Worm (Caenorhabditis elegans) whole organism, young adult: ENCODE results near the gene fos-1.

ENCODE experiments used
- B0261.1 ChIP-seq: sonication (generic microtip); optimal IDR thresholded peaks from 2 replicates; lab custom pipeline; 2016; ENCODE audit warnings: mild to moderate bottlenecking, missing genetic modification characterization, moderate library complexity, missing compliant biosample characterization
- F23B12.7 ChIP-seq: sonication (generic microtip); optimal IDR thresholded peaks from 2 replicates; lab custom pipeline; 2017; ENCODE audit warnings: missing genetic modification characterization, mild to moderate bottlenecking, missing compliant biosample characterization, antibody characterized with exemption, moderate library complexity; ENCODE audit not compliant: insufficient read depth
- F37B4.10 ChIP-seq: fragments of 200-800 bp; sonication (Bioruptor generic); IDR thresholded peaks from 2 replicates; pipeline ENCODE4 v1.3.6; 2022; ENCODE audit warnings: missing genetic modification characterization, missing compliant biosample characterization
- F39B2.1 ChIP-seq: fragments of 200-800 bp; sonication (Bioruptor generic); IDR thresholded peaks from 2 replicates; pipeline ENCODE4 v1.3.6; 2022; ENCODE audit warnings: missing genetic modification reagents, missing genetic modification characterization, missing compliant biosample characterization
- F57A8.1 ChIP-seq: fragments of 200-800 bp; sonication (Bioruptor generic); optimal IDR thresholded peaks from 2 replicates; lab custom pipeline; 2018; ENCODE audit warnings: mild to moderate bottlenecking, missing genetic modification characterization, moderate library complexity, missing compliant biosample characterization
- F57C9.4 ChIP-seq: sonication (generic microtip); optimal IDR thresholded peaks from 2 replicates; lab custom pipeline; 2017; ENCODE audit warnings: mild to moderate bottlenecking, missing genetic modification characterization, missing compliant biosample characterization
- K11D2.4 ChIP-seq: fragments of 200-800 bp; sonication (Bioruptor generic); IDR thresholded peaks from 2 replicates; pipeline ENCODE4 v1.3.6; 2022; ENCODE audit warnings: missing genetic modification reagents, missing genetic modification characterization, missing compliant biosample characterization
- K12H6.12 ChIP-seq: fragments of 200-800 bp; sonication (Bioruptor generic); optimal IDR thresholded peaks from 2 replicates; lab custom pipeline; 2018; ENCODE audit warnings: mild to moderate bottlenecking, missing genetic modification characterization, missing compliant biosample characterization
- ZK185.1 ChIP-seq: sonication (generic microtip); optimal IDR thresholded peaks from 2 replicates; lab custom pipeline; 2016; ENCODE audit warnings: mild to moderate bottlenecking, missing genetic modification characterization, missing compliant biosample characterization; ENCODE audit not compliant: poor library complexity, severe bottlenecking
- ama-1 ChIP-seq, 3 experiments: fragments of 150-350 bp in 1 of 3; sonication (generic microtip) in 2 of 3; optimal IDR thresholded peaks; 2 replicates each; lab custom pipeline; 2014 to 2018; ENCODE audit warnings: missing biosample characterization in 2 of 3, missing genetic modification characterization in 2 of 3, missing genetic modification reagents in 2 of 3
- aptf-2 ChIP-seq: fragments of 200-800 bp; sonication (Bioruptor generic); conservative IDR thresholded peaks from 2 replicates; pipeline ENCODE4 v1.3.6; 2022; ENCODE audit warnings: missing genetic modification reagents, missing genetic modification characterization, missing compliant biosample characterization
- aptf-3 ChIP-seq: fragments of 200-800 bp; sonication (Bioruptor generic); IDR thresholded peaks from 2 replicates; pipeline ENCODE4 v1.3.6; 2022; ENCODE audit warnings: missing genetic modification characterization, missing compliant biosample characterization
- athp-1 ChIP-seq: sonication (generic microtip); optimal IDR thresholded peaks from 2 replicates; lab custom pipeline; 2017; ENCODE audit warnings: mild to moderate bottlenecking, missing genetic modification characterization, missing compliant biosample characterization
- attf-3 ChIP-seq: fragments of 200-800 bp; sonication (Bioruptor generic); conservative IDR thresholded peaks from 2 replicates; pipeline ENCODE4 v1.3.6; 2022; ENCODE audit warnings: missing genetic modification reagents, missing genetic modification characterization, missing compliant biosample characterization
- cebp-1 ChIP-seq, 2 experiments: fragments of 200-800 bp in 1 of 2; sonication (Bioruptor generic) in 1 of 2; sonication (generic microtip) in 1 of 2; IDR thresholded peaks in 1 of 2; optimal IDR thresholded peaks in 1 of 2; 2 replicates each; pipeline versions ENCODE4 v1.3.6 to Lab custom; 2017 to 2022; ENCODE audit warnings: missing compliant biosample characterization in 2 of 2, missing genetic modification characterization in 2 of 2, mild to moderate bottlenecking in 1 of 2, missing genetic modification reagents in 1 of 2, moderate library complexity in 1 of 2
- ceh-27 ChIP-seq: fragments of 200-800 bp; sonication (Bioruptor generic); optimal IDR thresholded peaks from 2 replicates; lab custom pipeline; 2018; ENCODE audit warnings: mild to moderate bottlenecking, missing genetic modification characterization, moderate library complexity, missing compliant biosample characterization
- efl-1 ChIP-seq: fragments of 150-350 bp; optimal IDR thresholded peaks from 2 replicates; lab custom pipeline; 2014; ENCODE audit warnings: missing biosample characterization, missing genetic modification reagents, missing genetic modification characterization
- egrh-3 ChIP-seq: fragments of 200-800 bp; sonication (Bioruptor generic); IDR thresholded peaks from 2 replicates; pipeline ENCODE4 v1.3.6; 2022; ENCODE audit warnings: missing genetic modification reagents, missing genetic modification characterization, missing compliant biosample characterization
- him-1 ChIP-seq: sonication (generic microtip); optimal IDR thresholded peaks from 2 replicates; lab custom pipeline; 2016; ENCODE audit warnings: missing genotype, missing genetic modification reagents, missing genetic modification characterization, missing compliant biosample characterization
- hrde-1 ChIP-seq: sonication (generic microtip); optimal IDR thresholded peaks from 2 replicates; lab custom pipeline; 2016; ENCODE audit warnings: missing genetic modification characterization, mild to moderate bottlenecking, missing compliant biosample characterization, moderate library complexity, missing genotype, missing genetic modification reagents, borderline replicate concordance
- let-526 ChIP-seq: fragments of 200-800 bp; sonication (Bioruptor generic); IDR thresholded peaks from 2 replicates; pipeline ENCODE4 v1.3.6; 2022; ENCODE audit warnings: missing genetic modification reagents, missing genetic modification characterization, missing compliant biosample characterization
- let-607 ChIP-seq, 2 experiments: fragments of 200-800 bp in 1 of 2; sonication (Bioruptor generic) in 1 of 2; sonication (generic microtip) in 1 of 2; optimal IDR thresholded peaks; 2 replicates each; lab custom pipeline; 2016 to 2018; ENCODE audit warnings: mild to moderate bottlenecking in 2 of 2, missing compliant biosample characterization in 2 of 2, missing genetic modification characterization in 2 of 2, moderate library complexity in 2 of 2, missing genotype in 1 of 2
- lin-26 ChIP-seq: fragments of 200-800 bp; sonication (Bioruptor generic); IDR thresholded peaks from 2 replicates; pipeline ENCODE4 v1.3.6; 2022; ENCODE audit warnings: missing genetic modification reagents, missing genetic modification characterization, missing compliant biosample characterization
- lin-35 ChIP-seq, 3 experiments: fragments of 150-350 bp in 2 of 3; sonication (generic microtip) in 1 of 3; optimal IDR thresholded peaks; 2 replicates each; lab custom pipeline; 2014 to 2018; ENCODE audit warnings: missing biosample characterization in 3 of 3, missing genetic modification characterization in 3 of 3, missing genetic modification reagents in 3 of 3
- lsy-27 ChIP-seq: sonication (generic microtip); optimal IDR thresholded peaks from 2 replicates; lab custom pipeline; 2017; ENCODE audit warnings: missing genetic modification characterization, mild to moderate bottlenecking, missing compliant biosample characterization, antibody characterized with exemption, missing genotype, borderline replicate concordance; ENCODE audit not compliant: insufficient read depth
- madf-10 ChIP-seq: sonication (generic microtip); optimal IDR thresholded peaks from 2 replicates; lab custom pipeline; 2016; ENCODE audit warnings: mild to moderate bottlenecking, missing genetic modification characterization, missing compliant biosample characterization
- madf-3 ChIP-seq: fragments of 200-800 bp; sonication (Bioruptor generic); IDR thresholded peaks from 2 replicates; pipeline ENCODE4 v1.3.6; 2022; ENCODE audit warnings: missing genetic modification reagents, missing genetic modification characterization, missing compliant biosample characterization
- madf-6 ChIP-seq: fragments of 200-800 bp; sonication (Bioruptor generic); IDR thresholded peaks from 2 replicates; pipeline ENCODE4 v1.3.6; 2022; ENCODE audit warnings: missing genetic modification reagents, missing genetic modification characterization, missing compliant biosample characterization
- mcd-1 ChIP-seq: fragments of 200-800 bp; sonication (Bioruptor generic); IDR thresholded peaks from 2 replicates; pipeline ENCODE4 v1.3.6; 2022; ENCODE audit warnings: missing genetic modification reagents, missing genetic modification characterization, missing compliant biosample characterization
- mes-4 ChIP-seq: sonication (generic microtip); optimal IDR thresholded peaks from 2 replicates; lab custom pipeline; 2016; ENCODE audit warnings: missing genotype, missing genetic modification characterization, missing compliant biosample characterization
- nfyb-1 ChIP-seq: fragments of 200-800 bp; sonication (Bioruptor generic); IDR thresholded peaks from 2 replicates; pipeline ENCODE4 v1.3.6; 2022; ENCODE audit warnings: missing genetic modification reagents, missing genetic modification characterization, missing compliant biosample characterization
- rcor-1 ChIP-seq: fragments of 200-800 bp; sonication (Bioruptor generic); IDR thresholded peaks from 2 replicates; pipeline ENCODE4 v1.3.6; 2022; ENCODE audit warnings: missing genetic modification reagents, missing genetic modification characterization, missing compliant biosample characterization
- rpc-1 ChIP-seq, 2 experiments: fragments of 150-350 bp in 1 of 2; sonication (generic microtip) in 1 of 2; optimal IDR thresholded peaks; 2 replicates each; lab custom pipeline; 2014 to 2018; ENCODE audit warnings: missing biosample characterization in 1 of 2, missing genetic modification characterization in 1 of 2, missing genetic modification reagents in 1 of 2, missing genotype in 1 of 2
- snpc-1.3 ChIP-seq: sonication (generic microtip); optimal IDR thresholded peaks from 2 replicates; lab custom pipeline; 2017; ENCODE audit warnings: missing genetic modification characterization, mild to moderate bottlenecking, missing compliant biosample characterization, antibody characterized with exemption, moderate library complexity, missing genotype, missing genetic modification reagents; ENCODE audit not compliant: insufficient read depth
- snpc-3.4 ChIP-seq: sonication (generic microtip); optimal IDR thresholded peaks from 2 replicates; lab custom pipeline; 2017; ENCODE audit warnings: missing genetic modification characterization, mild to moderate bottlenecking, missing compliant biosample characterization, antibody characterized with exemption, moderate library complexity, missing genotype, missing genetic modification reagents
- unc-62 ChIP-seq: fragments of 150-350 bp; optimal IDR thresholded peaks from 2 replicates; lab custom pipeline; 2014; ENCODE audit warnings: missing biosample characterization, missing genetic modification reagents, missing genetic modification characterization
- xnd-1 ChIP-seq: sonication (generic microtip); optimal IDR thresholded peaks from 2 replicates; lab custom pipeline; 2016; ENCODE audit warnings: missing genotype, missing genetic modification reagents, missing genetic modification characterization, missing compliant biosample characterization
- zfh-2 ChIP-seq: fragments of 200-800 bp; sonication (Bioruptor generic); conservative IDR thresholded peaks from 2 replicates; pipeline ENCODE4 v1.3.6; 2022; ENCODE audit warnings: missing genetic modification reagents, missing genetic modification characterization, missing compliant biosample characterization
- ztf-18 ChIP-seq: sonication (generic microtip); optimal IDR thresholded peaks from 2 replicates; lab custom pipeline; 2016; ENCODE audit warnings: missing genotype, mild to moderate bottlenecking, missing genetic modification characterization, missing compliant biosample characterization
- ztf-22 ChIP-seq: fragments of 200-800 bp; sonication (Bioruptor generic); optimal IDR thresholded peaks from 2 replicates; lab custom pipeline; 2018; ENCODE audit warnings: mild to moderate bottlenecking, missing genetic modification characterization, moderate library complexity, missing compliant biosample characterization
- ztf-28 ChIP-seq: fragments of 200-800 bp; sonication (Bioruptor generic); IDR thresholded peaks from 2 replicates; pipeline ENCODE4 v1.3.6; 2022; ENCODE audit warnings: missing genetic modification reagents, missing genetic modification characterization, missing compliant biosample characterization

fos-1 gene

DNA sequence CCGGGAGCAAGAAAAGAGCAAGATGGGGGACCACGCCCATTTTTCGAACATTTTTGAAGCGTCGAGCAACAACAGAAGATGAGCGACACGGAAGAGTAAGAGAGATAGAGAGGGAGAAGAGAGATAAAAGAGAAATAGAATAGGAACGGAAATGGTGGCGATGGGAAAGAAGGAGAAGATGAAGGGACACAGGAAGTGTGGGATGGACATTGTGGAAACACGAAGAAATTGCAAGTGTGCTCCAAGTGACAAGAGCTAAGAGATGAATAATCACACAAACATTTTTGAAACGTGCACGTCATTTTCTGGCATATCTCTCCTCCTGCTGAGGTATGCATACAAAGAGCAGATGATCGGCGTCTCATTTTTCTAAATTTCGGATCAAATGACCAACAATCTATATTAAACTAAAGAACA, 27.2 kb downstream of the fos-1 start:
- TF ChIP-seq K11D2.4 (GFP tag; lab: Robert Waterston, UW) (no peak), F37B4.10 (GFP tag; lab: Robert Waterston, UW) (no peak), lsy-27 (tag; lab: Kevin White, UChicago) (no peak), madf-6 (no peak), cebp-1 (GFP tag; IDR thresholded peaks at IDR 0.05; lab: Robert Waterston, UW) (no peak), cebp-1 (tag; optimal IDR thresholded peaks at IDR 0.05; lab: Kevin White, UChicago) (peak; percentile 17), zfh-2 (GFP tag; lab: Robert Waterston, UW) (peak; percentile 46), mcd-1 (0 out of 2 replicates have a peak, but pooled peaks have one; percentile 28), F39B2.1 (no peak), F57C9.4 (no peak), K12H6.12 (peak; percentile 58), nfyb-1 (GFP tag; lab: Robert Waterston, UW) (0 out of 2 replicates have a peak, but pooled peaks have one; percentile 16), lin-35 (GFP tag; optimal IDR thresholded peaks at IDR 0.05; lab: Kevin White, UChicago) (peak in 1 of 3 experiments; percentile 49)
- TF ChIP-seq, all 124 proteins: peak for 6

DNA sequence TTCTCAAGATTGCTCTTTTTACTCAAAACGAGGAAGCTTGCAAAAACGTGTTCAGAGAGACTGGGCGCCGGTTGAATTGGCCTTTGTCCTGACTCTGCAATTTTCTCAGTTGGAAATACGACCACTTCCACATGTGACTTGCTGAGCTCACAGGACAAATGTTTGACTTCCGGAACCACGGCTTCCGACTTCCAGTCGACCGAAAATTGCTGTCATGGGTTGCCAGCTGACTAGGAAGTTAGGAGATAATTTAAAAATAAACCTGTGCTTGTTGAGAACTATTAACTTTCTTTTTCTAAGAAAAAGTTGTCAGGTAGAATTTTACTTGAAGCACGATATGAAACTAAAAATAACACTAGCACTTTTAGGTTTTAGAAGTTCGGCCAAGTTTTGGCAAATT, 28.2 kb downstream of the fos-1 start:
- TF ChIP-seq ceh-27 (GFP tag; lab: Kevin White, UChicago), result no peak
- no peak for TF ChIP-seq let-526 (GFP tag; lab: Robert Waterston, UW)
- TF ChIP-seq efl-1 (GFP tag; lab: Kevin White, UChicago), result no peak
- no peak for TF ChIP-seq lin-26 (GFP tag; lab: Robert Waterston, UW)
- no peak for TF ChIP-seq lin-35 (GFP tag; optimal IDR thresholded peaks at IDR 0.05; lab: Kevin White, UChicago)
- no peak for TF ChIP-seq madf-3 (GFP tag; lab: Robert Waterston, UW)
- no peak for TF ChIP-seq ztf-22 (GFP tag; lab: Kevin White, UChicago)
- TF ChIP-seq B0261.1 (tag; lab: Kevin White, UChicago), result no peak
- no peak for TF ChIP-seq rpc-1 (optimal IDR thresholded peaks at IDR 0.05; lab: Kevin White, UChicago)
- no peak for TF ChIP-seq rpc-1 (tag; optimal IDR thresholded peaks at IDR 0.05; lab: Kevin White, UChicago)
- no peak for TF ChIP-seq ztf-28 (GFP tag; lab: Robert Waterston, UW)
- no peak for TF ChIP-seq mes-4 (tag; lab: Kevin White, UChicago)
- no peak for TF ChIP-seq snpc-1.3 (tag; lab: Kevin White, UChicago)
- TF ChIP-seq athp-1, result no peak
- TF ChIP-seq attf-3, result no peak
- TF ChIP-seq him-1, result no peak
- TF ChIP-seq lsy-27 (tag; lab: Kevin White, UChicago), result no peak
- TF ChIP-seq aptf-3 (GFP tag; lab: Robert Waterston, UW), result no peak
- TF ChIP-seq ztf-18, result no peak

DNA sequence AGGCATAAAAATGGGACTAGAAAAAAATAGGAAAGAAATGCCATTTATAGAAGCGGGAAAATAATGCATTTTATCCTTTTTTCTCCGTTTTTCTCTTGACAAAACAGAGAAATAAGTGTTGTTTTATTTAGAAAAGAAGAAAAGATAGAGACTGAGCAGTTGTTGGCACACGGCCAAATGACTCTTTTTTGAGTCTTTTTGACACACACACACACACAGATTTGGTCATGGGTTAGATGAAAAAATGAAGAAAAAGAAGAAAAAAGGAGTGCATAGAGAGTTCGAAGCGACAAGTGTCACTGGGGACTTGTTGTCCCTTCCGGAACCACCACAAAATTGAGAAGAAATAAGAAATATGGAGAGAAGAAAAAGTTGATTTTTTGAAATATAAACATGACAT, 30.1 kb downstream of the fos-1 start:
- TF ChIP-seq madf-10 (tag; lab: Kevin White, UChicago), result no peak
- no peak for TF ChIP-seq egrh-3
- TF ChIP-seq attf-3, result no peak
- TF ChIP-seq unc-62, result no peak
- no peak for TF ChIP-seq ama-1 (optimal IDR thresholded peaks at IDR 0.05; lab: Kevin White, UChicago)
- no peak for TF ChIP-seq ama-1 (GFP tag; optimal IDR thresholded peaks at IDR 0.05; lab: Kevin White, UChicago)
- no peak for TF ChIP-seq aptf-2 (GFP tag; lab: Robert Waterston, UW)
- no peak for TF ChIP-seq let-607 (tag; optimal IDR thresholded peaks at IDR 0.05; lab: Kevin White, UChicago)
- no peak for TF ChIP-seq nfyb-1 (GFP tag; lab: Robert Waterston, UW)
- no peak for TF ChIP-seq F57A8.1 (GFP tag; lab: Kevin White, UChicago)
- TF ChIP-seq lin-35 (GFP tag; optimal IDR thresholded peaks at IDR 0.05; lab: Kevin White, UChicago), result no peak
- TF ChIP-seq K12H6.12, result no peak
- TF ChIP-seq ZK185.1, result no peak
- no peak for TF ChIP-seq rcor-1
- TF ChIP-seq hrde-1 (tag; lab: Kevin White, UChicago), result no peak
- no peak for TF ChIP-seq xnd-1 (tag; lab: Kevin White, UChicago)
- TF ChIP-seq snpc-3.4, result no peak
- TF ChIP-seq madf-3 (GFP tag; lab: Robert Waterston, UW), result no peak
- TF ChIP-seq F23B12.7 (tag; lab: Kevin White, UChicago), result no peak
- TF ChIP-seq mcd-1, result no peak
